Fruit fly (Drosophila melanogaster) whole organism, prepupa: Measurements from ENCODE around the gene smg.
A peak's percentile ranks its signal among the peaks of the same experiment; 100 is the strongest.

Experiments used
- Blimp-1 ChIP-seq: fragments of 200-800 bp; sonication (Bioruptor generic); optimal IDR thresholded peaks from 3 replicates; lab custom pipeline; 2017; ENCODE audit warnings: missing biosample characterization, missing genetic modification characterization, mild to moderate bottlenecking, moderate library complexity, missing genetic modification reagents
- CG10631 ChIP-seq: fragments of 200-800 bp; sonication (Bioruptor generic); optimal IDR thresholded peaks from 2 replicates; lab custom pipeline; 2016; ENCODE audit warnings: missing biosample characterization, missing genetic modification characterization
- CG10669 ChIP-seq: fragments of 200-800 bp; sonication (Bioruptor generic); optimal IDR thresholded peaks from 3 replicates; lab custom pipeline; 2018; ENCODE audit warnings: missing biosample characterization, mild to moderate bottlenecking, missing genetic modification characterization, moderate library complexity
- CG11294 ChIP-seq: fragments of 200-800 bp; sonication (Bioruptor generic); IDR thresholded peaks from 2 replicates; pipeline ENCODE4 v1.3.6; 2022; ENCODE audit warnings: missing biosample characterization, missing genetic modification characterization
- CG15336 ChIP-seq: fragments of 200-800 bp; sonication (Bioruptor generic); IDR thresholded peaks from 2 replicates; pipeline ENCODE4 v1.3.6; 2022; ENCODE audit warnings: missing biosample characterization, missing genetic modification characterization
- CG1621 ChIP-seq: fragments of 200-800 bp; sonication (Bioruptor generic); optimal IDR thresholded peaks from 3 replicates; lab custom pipeline; 2018; ENCODE audit warnings: missing biosample characterization, mild to moderate bottlenecking, missing genetic modification characterization
- CG3032 ChIP-seq: fragments of 200-800 bp; optimal IDR thresholded peaks from 2 replicates; lab custom pipeline; 2019; ENCODE audit warnings: missing biosample characterization, mild to moderate bottlenecking, missing genetic modification characterization, moderate library complexity
- CG31627 ChIP-seq: fragments of 200-800 bp; sonication (Bioruptor generic); optimal IDR thresholded peaks from 3 replicates; lab custom pipeline; 2016; ENCODE audit warnings: missing biosample characterization, missing genetic modification characterization
- CG32006 ChIP-seq: fragments of 200-800 bp; sonication (Bioruptor generic); optimal IDR thresholded peaks from 3 replicates; lab custom pipeline; 2017; ENCODE audit warnings: missing biosample characterization, mild to moderate bottlenecking, missing genetic modification characterization
- CG3919 ChIP-seq: fragments of 200-800 bp; sonication (Bioruptor generic); optimal IDR thresholded peaks from 3 replicates; lab custom pipeline; 2016; ENCODE audit warnings: missing biosample characterization, missing genetic modification characterization
- CG6163 ChIP-seq: fragments of 200-800 bp; sonication (Bioruptor generic); IDR thresholded peaks from 3 replicates; pipeline ENCODE4 v1.3.6; 2022; ENCODE audit warnings: missing biosample characterization, missing genetic modification characterization
- CG6276 ChIP-seq: fragments of 200-800 bp; sonication (Bioruptor generic); optimal IDR thresholded peaks from 2 replicates; lab custom pipeline; 2017; ENCODE audit warnings: missing biosample characterization, mild to moderate bottlenecking, missing genetic modification characterization
- CG6792 ChIP-seq: fragments of 200-800 bp; sonication (Bioruptor generic); optimal IDR thresholded peaks from 3 replicates; lab custom pipeline; 2016; ENCODE audit warnings: missing biosample characterization, missing genetic modification characterization
- CG6808 ChIP-seq: fragments of 200-800 bp; sonication (Bioruptor generic); optimal IDR thresholded peaks from 3 replicates; lab custom pipeline; 2017; ENCODE audit warnings: missing biosample characterization, missing genetic modification characterization, mild to moderate bottlenecking, moderate library complexity, missing genetic modification reagents
- CG6854 ChIP-seq: fragments of 200-800 bp; sonication (Bioruptor generic); optimal IDR thresholded peaks from 2 replicates; lab custom pipeline; 2017; ENCODE audit warnings: missing biosample characterization, mild to moderate bottlenecking, missing genetic modification characterization
- CG7368 ChIP-seq: fragments of 200-800 bp; sonication (Bioruptor generic); optimal IDR thresholded peaks from 3 replicates; lab custom pipeline; 2016; ENCODE audit warnings: missing biosample characterization, missing genetic modification characterization
- CG8119 ChIP-seq: fragments of 200-800 bp; sonication (Bioruptor generic); IDR thresholded peaks from 3 replicates; pipeline ENCODE4 v1.3.6; 2022; ENCODE audit warnings: missing biosample characterization, missing genetic modification characterization
- CG8319 ChIP-seq: fragments of 200-800 bp; sonication (Bioruptor generic); optimal IDR thresholded peaks from 3 replicates; lab custom pipeline; 2016; ENCODE audit warnings: missing biosample characterization, missing genetic modification characterization
- CG8632 ChIP-seq: fragments of 200-800 bp; sonication (Bioruptor generic); optimal IDR thresholded peaks from 3 replicates; lab custom pipeline; 2016; ENCODE audit warnings: missing biosample characterization, missing genetic modification characterization
- Eip75B ChIP-seq: fragments of 200-800 bp; sonication (Bioruptor generic); optimal IDR thresholded peaks from 3 replicates; lab custom pipeline; 2016; ENCODE audit warnings: missing biosample characterization, missing genetic modification characterization
- Eip78C ChIP-seq: fragments of 200-800 bp; sonication (Bioruptor generic); peaks from one replicate; lab custom pipeline; 2016; ENCODE audit warnings: missing biosample characterization, missing genetic modification characterization
- Eip93F ChIP-seq: fragments of 200-800 bp; sonication (Bioruptor generic); optimal IDR thresholded peaks from 2 replicates; lab custom pipeline; 2016; ENCODE audit warnings: missing biosample characterization, mild to moderate bottlenecking, missing genetic modification characterization
- Ets21C ChIP-seq: fragments of 200-800 bp; sonication (Bioruptor generic); optimal IDR thresholded peaks from 3 replicates; lab custom pipeline; 2016; ENCODE audit warnings: missing biosample characterization, missing genetic modification characterization
- Gug ChIP-seq: fragments of 200-800 bp; sonication (Bioruptor generic); IDR thresholded peaks from 2 replicates; pipeline ENCODE4 v1.3.6; 2022; ENCODE audit warnings: missing biosample characterization, missing genetic modification characterization
- Hr38 ChIP-seq: sonication (Bioruptor generic); optimal IDR thresholded peaks from 2 replicates; lab custom pipeline; 2016; ENCODE audit warnings: missing biosample characterization, missing genetic modification characterization
- Hr39 ChIP-seq: fragments of 200-800 bp; sonication (Bioruptor generic); optimal IDR thresholded peaks from 2 replicates; lab custom pipeline; 2016; ENCODE audit warnings: missing biosample characterization, missing genetic modification characterization
- Hr4 ChIP-seq: fragments of 200-800 bp; sonication (Bioruptor generic); optimal IDR thresholded peaks from 3 replicates; lab custom pipeline; 2016; ENCODE audit warnings: missing biosample characterization, missing genetic modification characterization
- Smox ChIP-seq: fragments of 200-800 bp; sonication (Bioruptor generic); optimal IDR thresholded peaks from 3 replicates; lab custom pipeline; 2016; ENCODE audit warnings: missing biosample characterization, missing genetic modification characterization
- Sox102F ChIP-seq: fragments of 200-800 bp; sonication (Bioruptor generic); optimal IDR thresholded peaks from 2 replicates; lab custom pipeline; 2016; ENCODE audit warnings: missing biosample characterization, mild to moderate bottlenecking, missing genetic modification characterization
- Sox14 ChIP-seq: fragments of 200-800 bp; sonication (Bioruptor generic); optimal IDR thresholded peaks from 3 replicates; lab custom pipeline; 2016; ENCODE audit warnings: missing biosample characterization, missing genetic modification characterization
- achi ChIP-seq: fragments of 200-800 bp; sonication (Bioruptor generic); optimal IDR thresholded peaks from 3 replicates; lab custom pipeline; 2016; ENCODE audit warnings: missing biosample characterization, missing genetic modification characterization
- acj6 ChIP-seq: fragments of 200-800 bp; sonication (Bioruptor generic); optimal IDR thresholded peaks from 3 replicates; lab custom pipeline; 2016; ENCODE audit warnings: missing biosample characterization, missing genetic modification characterization
- dac ChIP-seq: fragments of 200-800 bp; sonication (Bioruptor generic); optimal IDR thresholded peaks from 2 replicates; lab custom pipeline; 2017; ENCODE audit warnings: missing biosample characterization, mild to moderate bottlenecking, missing genetic modification characterization
- esn ChIP-seq: fragments of 200-800 bp; sonication (Bioruptor generic); optimal IDR thresholded peaks from 2 replicates; lab custom pipeline; 2016; ENCODE audit warnings: missing biosample characterization, mild to moderate bottlenecking, missing genetic modification characterization, moderate library complexity
- fd85E ChIP-seq: fragments of 200-800 bp; sonication (Bioruptor generic); optimal IDR thresholded peaks from 3 replicates; lab custom pipeline; 2016; ENCODE audit warnings: missing biosample characterization, missing genetic modification characterization
- fkh ChIP-seq: fragments of 200-800 bp; sonication (Bioruptor generic); optimal IDR thresholded peaks from 3 replicates; lab custom pipeline; 2017; ENCODE audit warnings: missing biosample characterization, mild to moderate bottlenecking, missing genetic modification characterization, moderate library complexity
- lz ChIP-seq: fragments of 200-800 bp; sonication (Bioruptor generic); optimal IDR thresholded peaks from 3 replicates; lab custom pipeline; 2016; ENCODE audit warnings: missing biosample characterization, missing genetic modification characterization
- net ChIP-seq: fragments of 200-800 bp; sonication (Bioruptor generic); optimal IDR thresholded peaks from 3 replicates; lab custom pipeline; 2016; ENCODE audit warnings: missing biosample characterization, missing genetic modification characterization
- pdm3 ChIP-seq: fragments of 200-800 bp; sonication (Bioruptor generic); optimal IDR thresholded peaks from 3 replicates; lab custom pipeline; 2016; ENCODE audit warnings: missing biosample characterization, missing genetic modification characterization
- spab ChIP-seq: fragments of 200-800 bp; sonication (Bioruptor generic); optimal IDR thresholded peaks from 2 replicates; lab custom pipeline; 2017; ENCODE audit warnings: missing biosample characterization, mild to moderate bottlenecking, missing genetic modification characterization, missing genetic modification reagents
- svp ChIP-seq: fragments of 200-800 bp; sonication (Bioruptor generic); peaks from one replicate; lab custom pipeline; 2016; ENCODE audit warnings: missing biosample characterization, missing genetic modification characterization
- topi ChIP-seq: fragments of 200-800 bp; sonication (Bioruptor generic); optimal IDR thresholded peaks from 3 replicates; lab custom pipeline; 2016; ENCODE audit warnings: missing biosample characterization, missing genetic modification characterization

The smg gene

dm6 chr3L:8985132-8985847 lies 12.5 kb downstream of the smg start:
- TF ChIP-seq fd85E (no peak), svp (GFP tag; lab: Kevin White, UChicago) (peak; percentile 71), CG31627 (GFP tag; lab: Kevin White, UChicago) (peak; percentile 21), CG6163 (GFP tag; lab: Robert Waterston, UW) (no peak), esn (GFP tag; lab: Kevin White, UChicago) (peak; percentile 41), CG3032 (tag; lab: Kevin White, UChicago) (peak; percentile 15), CG32006 (no peak), Sox14 (peak; percentile 13), Eip75B (GFP tag; lab: Kevin White, UChicago) (peak; percentile 41), lz (GFP tag; lab: Kevin White, UChicago) (peak; percentile 12)

dm6 chr3L:8982044-8982443 lies 15.7 kb downstream of the smg start:
- TF ChIP-seq acj6 (GFP tag; lab: Kevin White, UChicago) (no peak), Gug (GFP tag; lab: Robert Waterston, UW) (no peak), CG31627 (GFP tag; lab: Kevin White, UChicago) (no peak), CG10669 (GFP tag; lab: Kevin White, UChicago) (no peak), CG3919 (GFP tag; lab: Kevin White, UChicago) (no peak), Eip78C (GFP tag; lab: Kevin White, UChicago) (peak; percentile 79), CG6163 (GFP tag; lab: Robert Waterston, UW) (no peak), CG8632 (GFP tag; lab: Kevin White, UChicago) (no peak), svp (GFP tag; lab: Kevin White, UChicago) (peak; percentile 75), Hr38 (GFP tag; lab: Kevin White, UChicago) (no peak), CG6808 (GFP tag; lab: Kevin White, UChicago) (no peak), fkh (GFP tag; lab: Kevin White, UChicago) (no peak), pdm3 (no peak), Smox (GFP tag; lab: Kevin White, UChicago) (no peak)

dm6 chr3L:8981495-8981894 lies 16.3 kb downstream of the smg start, which contains the start of gene CG13314:
TSS of gene CG13314 (plus strand) at chr3L:8981795.
- TF ChIP-seq spab, result no peak
- TF ChIP-seq CG1621 (tag; lab: Kevin White, UChicago), result no peak
- no peak for TF ChIP-seq CG6276 (GFP tag; lab: Kevin White, UChicago)
- TF ChIP-seq achi, result no peak
- no peak for TF ChIP-seq CG7368

dm6 chr3L:8979780-8980179 lies 18.0 kb downstream of the smg start, which contains the start of gene CG5644:
TSS of gene CG5644 (minus strand) at chr3L:8979880.
- TF ChIP-seq fkh (GFP tag; lab: Kevin White, UChicago), result no peak
- no peak for TF ChIP-seq CG3032 (tag; lab: Kevin White, UChicago)
- no peak for TF ChIP-seq CG8319 (GFP tag; lab: Kevin White, UChicago)
- no peak for TF ChIP-seq pdm3
- TF ChIP-seq CG31627 (GFP tag; lab: Kevin White, UChicago), result no peak
- no peak for TF ChIP-seq CG10631 (GFP tag; lab: Kevin White, UChicago)
- TF ChIP-seq Blimp-1, result no peak
- TF ChIP-seq CG6276 (GFP tag; lab: Kevin White, UChicago), result no peak
- TF ChIP-seq Ets21C (GFP tag; lab: Kevin White, UChicago), result no peak
- TF ChIP-seq, all 60 proteins: peak for 0

dm6 chr3L:8978678-8979413 lies 18.9 kb downstream of the smg start:
- peak; percentile 72; the same call in 2 of the 3 replicates for TF ChIP-seq CG8119 (GFP tag; lab: Robert Waterston, UW)
- TF ChIP-seq Hr4 (GFP tag; lab: Kevin White, UChicago), result peak; percentile 71
- TF ChIP-seq topi (GFP tag; lab: Kevin White, UChicago), result peak; percentile 27
- TF ChIP-seq CG15336, result peak; percentile 86
- TF ChIP-seq acj6 (GFP tag; lab: Kevin White, UChicago), result peak; percentile 46
- no peak for TF ChIP-seq dac
- peak; percentile 58 for TF ChIP-seq esn (GFP tag; lab: Kevin White, UChicago)
- no peak for TF ChIP-seq Sox102F (GFP tag; lab: Kevin White, UChicago)
- peak; percentile 63 for TF ChIP-seq net
- no peak for TF ChIP-seq CG10669 (GFP tag; lab: Kevin White, UChicago)
- peak; percentile 18 for TF ChIP-seq CG6792 (GFP tag; lab: Kevin White, UChicago)
- peak; percentile 80; the same call in 1 of the 2 replicates for TF ChIP-seq CG11294 (GFP tag; lab: Robert Waterston, UW)
- TF ChIP-seq Eip93F, result no peak
- no peak for TF ChIP-seq CG6854 (GFP tag; lab: Kevin White, UChicago)
- peak; percentile 70 for TF ChIP-seq Hr39 (GFP tag; lab: Kevin White, UChicago)
